Fruit fly (Drosophila melanogaster): Measurements from ENCODE around the gene knrl.

dm6 chr3L:20657116-20657515, 36.7 kb upstream of the knrl start:
- TF ChIP-seq usp (GFP tag; optimal IDR thresholded peaks at IDR 0.05) (no peak), psq (optimal IDR thresholded peaks at IDR 0.05) (no peak), pan (optimal IDR thresholded peaks at IDR 0.05) (no peak), CG8478 (optimal IDR thresholded peaks at IDR 0.05) (no peak), EcR (GFP tag; optimal IDR thresholded peaks at IDR 0.05) (no peak)

Data from whole organism.